Worm (Caenorhabditis elegans): ENCODE data around the gene B0491.6.
A peak's percentile ranks its signal among the peaks of the same experiment; 100 is the strongest.

B0491.6 gene

ce11 chrII:11335670-11336069, 12.5 kb downstream of the B0491.6 start:
- TF ChIP-seq hpl-2 (GFP tag; optimal IDR thresholded peaks at IDR 0.05) = no peak
- TF ChIP-seq fos-1 (tag; optimal IDR thresholded peaks at IDR 0.05) = no peak
- peak; percentile 19 for TF ChIP-seq ces-1 (GFP tag; optimal IDR thresholded peaks at IDR 0.05)
- TF ChIP-seq lin-35 (GFP tag; optimal IDR thresholded peaks at IDR 0.05) = no peak
- no peak for TF ChIP-seq egl-27 (tag; optimal IDR thresholded peaks at IDR 0.05)
- no peak for TF ChIP-seq nhr-11 (tag; optimal IDR thresholded peaks at IDR 0.05)
- TF ChIP-seq nhr-85 (tag) = no peak
- no peak for TF ChIP-seq aly-2 (tag; optimal IDR thresholded peaks at IDR 0.05)
- peak in 1 of 3 experiments; percentile 9 for TF ChIP-seq ceh-82 (tag; optimal IDR thresholded peaks at IDR 0.05)
- no peak for TF ChIP-seq ets-5 (GFP tag; IDR thresholded peaks at IDR 0.05)
- no peak for TF ChIP-seq efl-1 (optimal IDR thresholded peaks at IDR 0.05)
- TF ChIP-seq efl-1 (GFP tag; optimal IDR thresholded peaks at IDR 0.05 in 1 of 2) = no peak
- TF ChIP-seq fkh-4 (tag; optimal IDR thresholded peaks at IDR 0.05; ENCODE audit: borderline replicate concordance) = no peak
- TF ChIP-seq grh-1 (GFP tag; IDR thresholded peaks at IDR 0.05) = no peak
- TF ChIP-seq lin-39 (tag; optimal IDR thresholded peaks at IDR 0.05) = no peak
- no peak for TF ChIP-seq vab-15 (tag; optimal IDR thresholded peaks at IDR 0.05)
- TF ChIP-seq zip-4 (GFP tag; optimal IDR thresholded peaks at IDR 0.05) = no peak
- TF ChIP-seq pax-3 (tag; optimal IDR thresholded peaks at IDR 0.05) = no peak
- peak; percentile 75 for TF ChIP-seq lin-14 (GFP tag; optimal IDR thresholded peaks at IDR 0.05)
- TF ChIP-seq ama-1 (optimal IDR thresholded peaks at IDR 0.05) = no peak
- TF ChIP-seq mep-1 (tag; optimal IDR thresholded peaks at IDR 0.05) = no peak
- no peak for TF ChIP-seq irx-1 (tag; optimal IDR thresholded peaks at IDR 0.05)
- no peak for TF ChIP-seq skn-1 (tag; optimal IDR thresholded peaks at IDR 0.05)
- TF ChIP-seq efl-3 (GFP tag; optimal IDR thresholded peaks at IDR 0.05) = no peak
- TF ChIP-seq unc-62 (GFP tag; optimal IDR thresholded peaks at IDR 0.05) = no peak
- no peak for TF ChIP-seq tbx-2 (tag; optimal IDR thresholded peaks at IDR 0.05)
- no peak for TF ChIP-seq mef-2 (tag; optimal IDR thresholded peaks at IDR 0.05)
- TF ChIP-seq elt-3 (tag; optimal IDR thresholded peaks at IDR 0.05) = no peak
- no peak for TF ChIP-seq snpc-4 (tag; optimal IDR thresholded peaks at IDR 0.05)
- no peak for TF ChIP-seq ceh-88 (GFP tag; IDR thresholded peaks at IDR 0.05)
- TF ChIP-seq nhr-47 (tag; optimal IDR thresholded peaks at IDR 0.05) = peak; percentile 12
- no peak for TF ChIP-seq ztf-4 (tag; optimal IDR thresholded peaks at IDR 0.05)
- no peak for TF ChIP-seq unc-30 (tag; optimal IDR thresholded peaks at IDR 0.05)
- TF ChIP-seq fkh-10 (GFP tag; optimal IDR thresholded peaks at IDR 0.05) = peak; percentile 39
- no peak for TF ChIP-seq mdl-1 (tag; optimal IDR thresholded peaks at IDR 0.05)
- peak in 1 of 2 experiments; percentile 22 for TF ChIP-seq lsy-2 (tag; optimal IDR thresholded peaks at IDR 0.05)
- no peak for TF ChIP-seq lin-15B (tag; optimal IDR thresholded peaks at IDR 0.05)
- TF ChIP-seq nhr-76 (tag; optimal IDR thresholded peaks at IDR 0.05) = no peak
- no peak for TF ChIP-seq ceh-8 (GFP tag; optimal IDR thresholded peaks at IDR 0.05)
- no peak for TF ChIP-seq hlh-4 (tag; optimal IDR thresholded peaks at IDR 0.05)
- no peak for TF ChIP-seq xbp-1 (tag; optimal IDR thresholded peaks at IDR 0.05)
- peak; percentile 19 for TF ChIP-seq unc-86 (tag; optimal IDR thresholded peaks at IDR 0.05)
- no peak for TF ChIP-seq C16A3.4 (tag; optimal IDR thresholded peaks at IDR 0.05)
- TF ChIP-seq blmp-1 (tag; optimal IDR thresholded peaks at IDR 0.05) = no peak
- TF ChIP-seq nhr-84 (tag; optimal IDR thresholded peaks at IDR 0.05) = no peak
- no peak for TF ChIP-seq egl-13 (tag; optimal IDR thresholded peaks at IDR 0.05)
- no peak for TF ChIP-seq ceh-90 (tag; optimal IDR thresholded peaks at IDR 0.05)
- TF ChIP-seq aha-1 (tag; optimal IDR thresholded peaks at IDR 0.05) = no peak
